Worm (Caenorhabditis elegans): ENCODE results near the gene B0361.3.

- TF ChIP-seq bed-1 (GFP tag; IDR thresholded peaks at IDR 0.05) (no peak), ama-1 (optimal IDR thresholded peaks at IDR 0.05) (no peak), ama-1 (GFP tag; optimal IDR thresholded peaks at IDR 0.05) (no peak), ztf-26 (tag; optimal IDR thresholded peaks at IDR 0.05) (no peak), hmg-20 (GFP tag; IDR thresholded peaks at IDR 0.05) (no peak), T07F8.4 (tag; optimal IDR thresholded peaks at IDR 0.05) (no peak), F57A8.1 (GFP tag; optimal IDR thresholded peaks at IDR 0.05) (no peak), efl-1 (GFP tag; optimal IDR thresholded peaks at IDR 0.05) (no peak), F49E8.2 (tag; optimal IDR thresholded peaks at IDR 0.05; ENCODE audit: insufficient read depth) (no peak), ZK185.1 (tag; optimal IDR thresholded peaks at IDR 0.05; ENCODE audit: poor library complexity, severe bottlenecking) (no peak), repo-1 (tag; optimal IDR thresholded peaks at IDR 0.05) (no peak), unc-62 (GFP tag; optimal IDR thresholded peaks at IDR 0.05) (no peak), let-526 (GFP tag; IDR thresholded peaks at IDR 0.05) (no peak)
Observed at ce11 chrIII:7292569-7292968, 11.3 kb downstream of the B0361.3 start.

Measured in whole organism, young adult.